Fruit fly (Drosophila melanogaster): ENCODE measurements around the gene Tdh.

Gene Tdh

DNA sequence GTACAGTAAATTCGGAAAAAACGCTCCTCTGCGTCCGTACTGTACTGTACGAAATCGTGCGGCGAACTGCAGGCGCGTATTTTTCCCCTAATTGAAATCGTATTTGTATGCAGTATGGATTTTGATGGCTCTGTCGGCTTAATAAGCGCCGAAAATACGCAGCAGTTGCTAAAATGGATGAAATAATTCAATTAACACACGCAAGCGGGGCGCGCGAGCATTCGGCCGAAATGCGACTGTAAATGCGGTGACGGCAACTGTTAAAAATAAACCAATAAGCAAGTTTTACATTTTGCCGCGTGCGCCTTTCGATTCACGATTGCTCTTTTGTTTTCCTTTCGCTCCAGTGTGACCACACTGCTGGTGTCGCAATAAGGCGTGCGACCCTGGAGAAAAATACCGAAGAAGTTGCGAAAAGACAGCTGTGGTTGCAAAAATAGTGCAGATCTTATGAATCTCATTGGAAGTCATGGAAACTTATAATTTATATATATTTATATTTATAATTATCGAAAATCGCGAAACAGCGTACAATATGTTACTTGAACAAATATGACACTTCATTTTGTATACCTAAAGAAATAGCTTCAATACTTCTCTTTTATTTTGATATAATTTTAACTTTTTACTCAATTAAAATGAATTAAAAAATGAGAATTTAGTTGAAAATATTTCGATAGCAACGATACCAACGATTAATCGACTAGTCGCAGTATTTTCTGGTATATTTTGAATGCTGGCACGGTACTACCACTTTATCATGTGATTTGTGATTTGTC is 6.5 kb downstream of the Tdh start, which contains the start of the genes CG32428 and CG5969 (continued):
- TF ChIP-seq CG4404 (GFP tag; IDR thresholded peaks at IDR 0.05) (peak; percentile 12; the same call in 1 of the 2 replicates), Antp (GFP tag; optimal IDR thresholded peaks at IDR 0.05) (no peak), CG9876 (GFP tag; optimal IDR thresholded peaks at IDR 0.05) (no peak), pan (optimal IDR thresholded peaks at IDR 0.05) (no peak), pan (GFP tag; optimal IDR thresholded peaks at IDR 0.05 in 1 of 2, IDR thresholded peaks at IDR 0.05 in 1 of 2) (peak in 1 of 2 experiments; percentile 77), CG12744 (GFP tag; optimal IDR thresholded peaks at IDR 0.05) (no peak), CG7556 (GFP tag; optimal IDR thresholded peaks at IDR 0.05) (peak; percentile 45), tup (GFP tag; optimal IDR thresholded peaks at IDR 0.05) (no peak), CG11504 (tag; optimal IDR thresholded peaks at IDR 0.05) (peak; percentile 84), CG18262 (tag; optimal IDR thresholded peaks at IDR 0.05) (peak; percentile 54), CG32772 (GFP tag; IDR thresholded peaks at IDR 0.05) (peak; percentile 49; the same call in 1 of the 2 replicates), CG3726 (GFP tag; IDR thresholded peaks at IDR 0.05) (no peak), Dll (GFP tag; IDR thresholded peaks at IDR 0.05; ENCODE audit: partially characterized antibody) (no peak), Doc2 (GFP tag; IDR thresholded peaks at IDR 0.05) (no peak), Aef1 (GFP tag; IDR thresholded peaks at IDR 0.05) (peak; percentile 68), wek (GFP tag; optimal IDR thresholded peaks at IDR 0.05) (peak; percentile 51), H15 (GFP tag; IDR thresholded peaks at IDR 0.05) (peak; percentile 50; the same call in 2 of the 3 replicates), jumu (GFP tag; optimal IDR thresholded peaks at IDR 0.05) (no peak), CG7963 (GFP tag; IDR thresholded peaks at IDR 0.05; ENCODE audit: partially characterized antibody) (no peak), Nf-YB (GFP tag; optimal IDR thresholded peaks at IDR 0.05) (peak; percentile 58), CG1832 (GFP tag; optimal IDR thresholded peaks at IDR 0.05) (no peak), BtbVII (GFP tag; optimal IDR thresholded peaks at IDR 0.05) (no peak), PHDP (tag; optimal IDR thresholded peaks at IDR 0.05) (peak; percentile 64), dmrt11E (tag; optimal IDR thresholded peaks at IDR 0.05) (no peak)

DNA sequence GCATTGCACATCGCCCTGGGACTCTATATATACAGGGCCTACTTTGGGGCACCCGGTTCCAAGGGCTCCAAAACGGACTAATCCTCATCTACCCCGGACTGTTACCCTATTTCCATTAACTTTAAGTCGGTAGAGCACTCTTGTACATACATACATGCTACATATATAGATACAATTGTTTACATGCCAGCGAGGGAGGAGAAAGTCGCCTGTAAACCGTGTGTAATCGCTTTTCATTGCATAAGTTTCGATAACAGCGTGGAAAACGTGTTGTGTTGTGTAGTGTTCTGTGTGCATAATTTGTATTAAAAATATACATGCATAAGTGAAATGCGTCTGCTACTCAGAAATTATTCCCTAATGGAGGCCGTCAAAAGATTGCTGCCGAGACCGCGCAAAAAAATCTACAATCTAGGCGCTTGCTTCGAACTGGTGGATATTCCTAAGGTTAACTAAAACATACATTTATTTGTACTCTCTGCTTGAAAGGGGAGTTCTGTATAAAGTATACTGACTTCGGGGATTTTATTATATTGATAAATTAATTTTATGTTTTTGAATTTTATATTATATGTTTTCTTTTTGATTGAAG is 7.5 kb downstream of the Tdh start, which contains the start of gene isoQC:
TSS of gene isoQC (plus strand) at position 270 of the 592 bp plus-strand sequence.
- TF ChIP-seq Kr (GFP tag; optimal IDR thresholded peaks at IDR 0.05) (no peak), Sox100B (GFP tag; optimal IDR thresholded peaks at IDR 0.05) (no peak), Stat92E (GFP tag; optimal IDR thresholded peaks at IDR 0.05) (no peak), Med (GFP tag) (peak; percentile 19), Pdp1 (GFP tag; optimal IDR thresholded peaks at IDR 0.05) (peak in 1 of 2 experiments; percentile 99), trem (tag; optimal IDR thresholded peaks at IDR 0.05) (no peak), Tbp (GFP tag; optimal IDR thresholded peaks at IDR 0.05) (no peak), az2 (GFP tag; optimal IDR thresholded peaks at IDR 0.05) (no peak), CG10654 (GFP tag; optimal IDR thresholded peaks at IDR 0.05) (no peak), CG31388 (GFP tag; optimal IDR thresholded peaks at IDR 0.05) (no peak), CG10431 (GFP tag; optimal IDR thresholded peaks at IDR 0.05) (peak; percentile 76), CG3065 (GFP tag; optimal IDR thresholded peaks at IDR 0.05) (no peak), sens (GFP tag) (peak; percentile 37), Oli (tag; optimal IDR thresholded peaks at IDR 0.05) (no peak), zfh1 (GFP tag; IDR thresholded peaks at IDR 0.05) (no peak), CG17568 (GFP tag; optimal IDR thresholded peaks at IDR 0.05) (peak; percentile 75), CG16779 (GFP tag; IDR thresholded peaks at IDR 0.05) (no peak), hkb (optimal IDR thresholded peaks at IDR 0.05) (no peak), hkb (GFP tag; IDR thresholded peaks at IDR 0.05) (no peak), CG9609 (GFP tag; optimal IDR thresholded peaks at IDR 0.05) (no peak), CG17802 (tag; optimal IDR thresholded peaks at IDR 0.05) (no peak), zen2 (GFP tag; IDR thresholded peaks at IDR 0.05; ENCODE audit: partially characterized antibody) (no peak), tgo (GFP tag; IDR thresholded peaks at IDR 0.05) (no peak), CHES-1-like (GFP tag; optimal IDR thresholded peaks at IDR 0.05) (no peak), gcm (GFP tag; optimal IDR thresholded peaks at IDR 0.05) (peak; percentile 80)
